Worm (Caenorhabditis elegans) whole organism, young adult: ENCODE measurements around the gene K01A2.4.

Source experiments
- F39B2.1 ChIP-seq: fragments of 200-800 bp; sonication (Bioruptor generic); IDR thresholded peaks from 2 replicates; pipeline ENCODE4 v1.3.6; 2022; ENCODE audit warnings: missing genetic modification reagents, missing genetic modification characterization, missing compliant biosample characterization
- Y53F4B.3 ChIP-seq: fragments of 200-800 bp; sonication (Bioruptor generic); IDR thresholded peaks from 2 replicates; pipeline ENCODE4 v1.3.6; 2022; ENCODE audit warnings: missing genetic modification reagents, missing genetic modification characterization, missing compliant biosample characterization
- aptf-2 ChIP-seq: fragments of 200-800 bp; sonication (Bioruptor generic); conservative IDR thresholded peaks from 2 replicates; pipeline ENCODE4 v1.3.6; 2022; ENCODE audit warnings: missing genetic modification reagents, missing genetic modification characterization, missing compliant biosample characterization
- bed-1 ChIP-seq: fragments of 200-800 bp; sonication (Bioruptor generic); IDR thresholded peaks from 2 replicates; pipeline ENCODE4 v1.3.6; 2022; ENCODE audit warnings: missing genetic modification reagents, missing genetic modification characterization, missing compliant biosample characterization
- dpff-1 ChIP-seq: sonication (generic microtip); optimal IDR thresholded peaks from 2 replicates; lab custom pipeline; 2017; ENCODE audit warnings: mild to moderate bottlenecking, missing genetic modification characterization, missing compliant biosample characterization
- egrh-3 ChIP-seq: fragments of 200-800 bp; sonication (Bioruptor generic); IDR thresholded peaks from 2 replicates; pipeline ENCODE4 v1.3.6; 2022; ENCODE audit warnings: missing genetic modification reagents, missing genetic modification characterization, missing compliant biosample characterization
- fkh-3 ChIP-seq: sonication (generic microtip); optimal IDR thresholded peaks from 2 replicates; lab custom pipeline; 2016; ENCODE audit warnings: mild to moderate bottlenecking, missing genetic modification characterization, missing compliant biosample characterization
- him-1 ChIP-seq: sonication (generic microtip); optimal IDR thresholded peaks from 2 replicates; lab custom pipeline; 2016; ENCODE audit warnings: missing genotype, missing genetic modification reagents, missing genetic modification characterization, missing compliant biosample characterization
- hmg-1.2 ChIP-seq: fragments of 200-800 bp; sonication (Bioruptor generic); IDR thresholded peaks from 2 replicates; pipeline ENCODE4 v1.3.6; 2022; ENCODE audit warnings: missing genetic modification reagents, missing genetic modification characterization, missing compliant biosample characterization
- hrde-1 ChIP-seq: sonication (generic microtip); optimal IDR thresholded peaks from 2 replicates; lab custom pipeline; 2016; ENCODE audit warnings: missing genetic modification characterization, mild to moderate bottlenecking, missing compliant biosample characterization, moderate library complexity, missing genotype, missing genetic modification reagents, borderline replicate concordance
- hsf-1 ChIP-seq: fragments of 200-800 bp; sonication (Bioruptor generic); IDR thresholded peaks from 2 replicates; pipeline ENCODE4 v1.3.6; 2022; ENCODE audit warnings: missing genetic modification reagents, missing genetic modification characterization, missing compliant biosample characterization
- lin-54 ChIP-seq: fragments of 200-800 bp; sonication (Bioruptor generic); optimal IDR thresholded peaks from 2 replicates; lab custom pipeline; 2018; ENCODE audit warnings: mild to moderate bottlenecking, missing genetic modification characterization, missing compliant biosample characterization
- nfya-1 ChIP-seq: sonication (generic microtip); optimal IDR thresholded peaks from 2 replicates; lab custom pipeline; 2017; ENCODE audit warnings: antibody characterized with exemption, missing compliant biosample characterization, missing genetic modification characterization, borderline replicate concordance; ENCODE audit not compliant: insufficient read depth
- tbx-9 ChIP-seq: sonication (generic microtip); optimal IDR thresholded peaks from 2 replicates; lab custom pipeline; 2016; ENCODE audit warnings: borderline replicate concordance, missing genetic modification characterization, inconsistent platforms, missing compliant biosample characterization
- unc-62 ChIP-seq: fragments of 150-350 bp; optimal IDR thresholded peaks from 2 replicates; lab custom pipeline; 2014; ENCODE audit warnings: missing biosample characterization, missing genetic modification reagents, missing genetic modification characterization
- zim-3 ChIP-seq: sonication (generic microtip); optimal IDR thresholded peaks from 2 replicates; lab custom pipeline; 2017; ENCODE audit warnings: mild to moderate bottlenecking, missing genetic modification characterization, moderate library complexity, missing compliant biosample characterization

Gene K01A2.4

DNA sequence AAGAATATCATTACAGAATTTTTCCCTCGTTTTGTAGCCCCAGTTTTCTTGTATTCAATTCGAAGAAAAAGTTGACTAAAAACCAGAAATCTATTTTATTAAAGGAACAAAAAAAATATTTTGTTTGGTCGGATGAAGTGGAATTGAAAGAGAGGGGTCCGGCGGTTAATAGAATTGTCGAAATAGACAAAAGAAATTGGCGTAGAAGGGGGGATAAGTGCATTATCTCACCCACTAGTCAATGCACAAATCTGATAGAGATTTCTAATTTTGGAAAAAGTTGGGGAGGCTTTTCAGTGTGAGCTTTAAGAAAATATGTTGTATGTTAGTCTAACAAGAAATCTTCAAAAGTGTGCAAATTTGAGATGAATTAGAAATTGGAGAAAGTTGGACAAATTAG lies 47.2 kb downstream of the K01A2.4 start:
- TF ChIP-seq egrh-3 (GFP tag; lab: Robert Waterston, UW) (no peak), F39B2.1 (no peak), tbx-9 (no peak), dpff-1 (tag; lab: Kevin White, UChicago) (no peak), nfya-1 (tag; lab: Kevin White, UChicago) (no peak), hmg-1.2 (GFP tag; lab: Robert Waterston, UW) (no peak), unc-62 (no peak), lin-54 (GFP tag; lab: Kevin White, UChicago) (no peak), aptf-2 (GFP tag; lab: Robert Waterston, UW) (no peak)

DNA sequence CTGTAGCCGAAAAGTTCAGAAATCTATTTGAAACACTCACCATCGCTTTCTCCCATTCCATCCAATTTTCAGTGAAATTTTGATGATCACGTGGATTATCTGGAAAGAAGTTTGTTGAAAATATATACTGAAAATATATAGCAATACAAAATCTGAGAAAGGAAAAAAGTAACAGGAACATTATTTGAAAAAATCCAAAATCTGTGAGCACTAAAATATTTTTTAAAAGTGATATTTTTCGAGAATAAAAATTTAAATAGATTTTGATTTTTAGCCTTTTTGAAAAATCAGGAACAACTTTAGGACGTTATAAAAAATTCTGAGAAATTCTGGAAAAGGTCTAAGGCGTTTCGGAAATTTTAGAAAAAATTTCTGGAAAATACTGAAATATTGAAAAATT lies 49.7 kb downstream of the K01A2.4 start, which contains the start of gene dmsr-4:
TSS of gene dmsr-4 (minus strand) at position 101 of the 400 bp plus-strand sequence.
- no peak for TF ChIP-seq hrde-1 (tag; lab: Kevin White, UChicago)
- TF ChIP-seq hsf-1 = no peak
- TF ChIP-seq him-1 = no peak
- TF ChIP-seq fkh-3 (tag; lab: Kevin White, UChicago) = no peak
- no peak for TF ChIP-seq Y53F4B.3 (GFP tag; lab: Robert Waterston, UW)
- TF ChIP-seq zim-3 (tag; lab: Kevin White, UChicago) = no peak
- no peak for TF ChIP-seq bed-1 (GFP tag; lab: Robert Waterston, UW)
